Fruit fly (Drosophila melanogaster) whole organism, adult: ENCODE data around the gene CG7379.

Experiments used
- CG14711 ChIP-seq: fragments of 200-800 bp; sonication (Bioruptor generic); optimal IDR thresholded peaks from 2 replicates; lab custom pipeline; 2018; ENCODE audit warnings: missing biosample characterization, mild to moderate bottlenecking, missing genetic modification characterization, moderate library complexity
- CG33017 ChIP-seq: fragments of 200-800 bp; sonication (Bioruptor generic); optimal IDR thresholded peaks from 2 replicates; lab custom pipeline; 2018; ENCODE audit warnings: missing biosample characterization, mild to moderate bottlenecking, missing genetic modification characterization, moderate library complexity
- CG5204 ChIP-seq: fragments of 200-800 bp; sonication (Bioruptor generic); optimal IDR thresholded peaks from 2 replicates; lab custom pipeline; 2016; ENCODE audit warnings: missing biosample characterization, missing genetic modification characterization
- CG7101 ChIP-seq: fragments of 200-800 bp; sonication (Bioruptor generic); optimal IDR thresholded peaks from 2 replicates; lab custom pipeline; 2018; ENCODE audit warnings: missing biosample characterization, mild to moderate bottlenecking, missing genetic modification characterization, moderate library complexity
- Clk ChIP-seq: fragments of 200-800 bp; sonication (Bioruptor generic); optimal IDR thresholded peaks from 2 replicates; lab custom pipeline; 2017; ENCODE audit warnings: missing biosample characterization, missing genetic modification characterization
- Crg-1 ChIP-seq: fragments of 200-800 bp; sonication (Bioruptor generic); optimal IDR thresholded peaks from 2 replicates; lab custom pipeline; 2016; ENCODE audit warnings: missing biosample characterization, missing genetic modification characterization
- Hr96 ChIP-seq: fragments of 200-800 bp; sonication (Bioruptor generic); optimal IDR thresholded peaks from 2 replicates; lab custom pipeline; 2016; ENCODE audit warnings: missing biosample characterization, missing genetic modification characterization
- Mnt ChIP-seq: fragments of 200-800 bp; sonication (Bioruptor generic); optimal IDR thresholded peaks from 2 replicates; lab custom pipeline; 2016; ENCODE audit warnings: missing biosample characterization, mild to moderate bottlenecking, missing genetic modification characterization
- cnc ChIP-seq, 2 experiments: fragments of >200 bp; optimal IDR thresholded peaks; 2 replicates each; lab custom pipeline; 2017
- kay ChIP-seq: fragments of 200-800 bp; sonication (Bioruptor generic); peaks from one replicate; lab custom pipeline; 2016; ENCODE audit warnings: missing biosample characterization, missing genetic modification characterization, borderline replicate concordance
- pad ChIP-seq: fragments of 200-800 bp; sonication (Bioruptor generic); optimal IDR thresholded peaks from 3 replicates; lab custom pipeline; 2017; ENCODE audit warnings: missing biosample characterization, missing genetic modification characterization, mild to moderate bottlenecking, moderate library complexity, missing genetic modification reagents
- tj ChIP-seq: fragments of 200-800 bp; sonication (Bioruptor generic); optimal IDR thresholded peaks from 3 replicates; lab custom pipeline; 2017; ENCODE audit warnings: missing biosample characterization, mild to moderate bottlenecking, missing genetic modification characterization, moderate library complexity
- toe ChIP-seq: fragments of 200-800 bp; sonication (Bioruptor generic); optimal IDR thresholded peaks from 2 replicates; lab custom pipeline; 2016; ENCODE audit warnings: missing biosample characterization, missing genetic modification characterization

dm6 chr3R:17801264-17801663 lies 3.2 kb upstream of the CG7379 start, which contains the start of gene CG17803:
- TF ChIP-seq CG14711 (tag; lab: Kevin White, UChicago) (no peak), kay (no peak), CG5204 (GFP tag; lab: Kevin White, UChicago) (no peak), toe (GFP tag; lab: Kevin White, UChicago) (no peak), pad (GFP tag; lab: Kevin White, UChicago) (no peak), Crg-1 (GFP tag; lab: Kevin White, UChicago) (no peak), CG7101 (tag; lab: Kevin White, UChicago) (no peak), CG33017 (tag; lab: Kevin White, UChicago) (no peak), cnc (optimal IDR thresholded peaks at IDR 0.05; lab: Kevin White, UChicago) (no peak), Mnt (no peak), Hr96 (GFP tag; lab: Kevin White, UChicago) (no peak), Clk (GFP tag; lab: Kevin White, UChicago) (no peak), tj (no peak)
